Worm (Caenorhabditis elegans) whole organism, late embryonic: ENCODE results near the gene F46C8.1.

Experiments
- C08G9.2 ChIP-seq: sonication (generic microtip); optimal IDR thresholded peaks from 2 replicates; lab custom pipeline; 2016; ENCODE audit warnings: mild to moderate bottlenecking, missing genetic modification characterization, moderate library complexity, missing compliant biosample characterization
- C38D4.7 ChIP-seq: fragments of 200-800 bp; sonication (Bioruptor generic); optimal IDR thresholded peaks from 2 replicates; lab custom pipeline; 2018; ENCODE audit warnings: mild to moderate bottlenecking, missing genetic modification characterization, moderate library complexity, missing compliant biosample characterization
- F13H6.1 ChIP-seq: sonication (generic microtip); optimal IDR thresholded peaks from 2 replicates; lab custom pipeline; 2016; ENCODE audit warnings: missing genetic modification characterization, missing compliant biosample characterization
- K02D7.2 ChIP-seq: sonication (generic microtip); optimal IDR thresholded peaks from 2 replicates; lab custom pipeline; 2017; ENCODE audit warnings: mild to moderate bottlenecking, missing genetic modification characterization, missing compliant biosample characterization
- Y22D7AL.16 ChIP-seq: sonication (generic microtip); optimal IDR thresholded peaks from 2 replicates; lab custom pipeline; 2016; ENCODE audit warnings: missing genetic modification characterization, missing compliant biosample characterization
- ahr-1 ChIP-seq: sonication (generic microtip); optimal IDR thresholded peaks from 2 replicates; lab custom pipeline; 2016; ENCODE audit warnings: missing genetic modification characterization, missing compliant biosample characterization
- ceh-2 ChIP-seq: sonication (generic microtip); optimal IDR thresholded peaks from 2 replicates; lab custom pipeline; 2016; ENCODE audit warnings: missing genotype, missing genetic modification characterization, missing compliant biosample characterization
- ceh-24 ChIP-seq: sonication (generic microtip); optimal IDR thresholded peaks from 2 replicates; lab custom pipeline; 2016; ENCODE audit warnings: mild to moderate bottlenecking, missing genetic modification characterization, missing compliant biosample characterization
- ceh-31 ChIP-seq: sonication (generic microtip); optimal IDR thresholded peaks from 2 replicates; lab custom pipeline; 2016; ENCODE audit warnings: missing genetic modification characterization, missing compliant biosample characterization
- ceh-34 ChIP-seq: sonication (generic microtip); optimal IDR thresholded peaks from 2 replicates; lab custom pipeline; 2016; ENCODE audit warnings: mild to moderate bottlenecking, missing genetic modification characterization, missing compliant biosample characterization
- ceh-48 ChIP-seq: sonication (generic microtip); optimal IDR thresholded peaks from 2 replicates; lab custom pipeline; 2016; ENCODE audit warnings: missing genetic modification characterization, inconsistent platforms, missing compliant biosample characterization
- dve-1 ChIP-seq: sonication (generic microtip); optimal IDR thresholded peaks from 2 replicates; lab custom pipeline; 2017; ENCODE audit warnings: antibody characterized with exemption, mild to moderate bottlenecking, missing genetic modification characterization, missing compliant biosample characterization
- elt-2 ChIP-seq: sonication (generic microtip); optimal IDR thresholded peaks from 2 replicates; lab custom pipeline; 2016; ENCODE audit warnings: missing genetic modification reagents, missing genetic modification characterization, missing compliant biosample characterization
- elt-4 ChIP-seq: sonication (generic microtip); optimal IDR thresholded peaks from 2 replicates; lab custom pipeline; 2016; ENCODE audit warnings: missing genetic modification characterization, missing compliant biosample characterization
- ets-4 ChIP-seq: sonication (generic microtip); optimal IDR thresholded peaks from 2 replicates; lab custom pipeline; 2016; ENCODE audit warnings: missing genetic modification characterization, missing compliant biosample characterization
- eyg-1 ChIP-seq: sonication (generic microtip); optimal IDR thresholded peaks from 2 replicates; lab custom pipeline; 2016; ENCODE audit warnings: missing genotype, missing genetic modification characterization, missing compliant biosample characterization
- fax-1 ChIP-seq: sonication (generic microtip); optimal IDR thresholded peaks from 2 replicates; lab custom pipeline; 2016; ENCODE audit warnings: missing genotype, missing genetic modification characterization, missing compliant biosample characterization
- fkh-6 ChIP-seq: sonication (generic microtip); optimal IDR thresholded peaks from 2 replicates; lab custom pipeline; 2016; ENCODE audit warnings: missing genetic modification characterization, missing compliant biosample characterization
- gmeb-2 ChIP-seq: sonication (generic microtip); optimal IDR thresholded peaks from 2 replicates; lab custom pipeline; 2016; ENCODE audit warnings: missing genetic modification characterization, inconsistent platforms, missing compliant biosample characterization
- hlh-13 ChIP-seq: fragments of 200-800 bp; sonication (Bioruptor generic); optimal IDR thresholded peaks from 2 replicates; lab custom pipeline; 2018; ENCODE audit warnings: mild to moderate bottlenecking, missing genetic modification characterization, missing compliant biosample characterization
- hlh-30 ChIP-seq: sonication (generic microtip); optimal IDR thresholded peaks from 2 replicates; lab custom pipeline; 2017; ENCODE audit warnings: antibody characterized with exemption, missing genetic modification characterization, missing compliant biosample characterization; ENCODE audit not compliant: insufficient read depth
- hlh-8 ChIP-seq: sonication (generic microtip); optimal IDR thresholded peaks from 2 replicates; lab custom pipeline; 2016; ENCODE audit warnings: missing genotype, missing genetic modification characterization, missing compliant biosample characterization
- lin-11 ChIP-seq: fragments of 200-800 bp; sonication (Bioruptor generic); optimal IDR thresholded peaks from 2 replicates; lab custom pipeline; 2018; ENCODE audit warnings: mild to moderate bottlenecking, missing genetic modification characterization, missing compliant biosample characterization
- mec-3 ChIP-seq: sonication (generic microtip); optimal IDR thresholded peaks from 2 replicates; lab custom pipeline; 2016; ENCODE audit warnings: borderline replicate concordance, missing genetic modification characterization, missing compliant biosample characterization
- nhr-11 ChIP-seq: fragments of 150-350 bp; optimal IDR thresholded peaks from 2 replicates; lab custom pipeline; 2014; ENCODE audit warnings: missing biosample characterization, missing genetic modification characterization
- npax-4 ChIP-seq: sonication (generic microtip); optimal IDR thresholded peaks from 2 replicates; lab custom pipeline; 2016; ENCODE audit warnings: missing genetic modification characterization, missing compliant biosample characterization
- odd-2 ChIP-seq: sonication (generic microtip); optimal IDR thresholded peaks from 2 replicates; lab custom pipeline; 2017; ENCODE audit warnings: antibody characterized with exemption, mild to moderate bottlenecking, missing genetic modification characterization, missing compliant biosample characterization
- pag-3 ChIP-seq: sonication (generic microtip); optimal IDR thresholded peaks from 2 replicates; lab custom pipeline; 2016; ENCODE audit warnings: missing compliant biosample characterization, missing genetic modification characterization, borderline replicate concordance
- pat-9 ChIP-seq: fragments of 200-800 bp; sonication (Bioruptor generic); optimal IDR thresholded peaks from 2 replicates; lab custom pipeline; 2018; ENCODE audit warnings: mild to moderate bottlenecking, missing genetic modification characterization, moderate library complexity, missing compliant biosample characterization
- pax-1 ChIP-seq: fragments of 150-350 bp; optimal IDR thresholded peaks from 2 replicates; lab custom pipeline; 2014; ENCODE audit warnings: missing biosample characterization, missing genetic modification characterization
- pha-2 ChIP-seq: sonication (generic microtip); optimal IDR thresholded peaks from 2 replicates; lab custom pipeline; 2017; ENCODE audit warnings: mild to moderate bottlenecking, missing genetic modification characterization, missing compliant biosample characterization
- pha-4 ChIP-seq: fragments of 150-350 bp; optimal IDR thresholded peaks from 2 replicates; lab custom pipeline; 2018; ENCODE audit warnings: missing biosample characterization, missing genetic modification reagents, missing genetic modification characterization
- pqm-1 ChIP-seq: sonication (generic microtip); optimal IDR thresholded peaks from 2 replicates; lab custom pipeline; 2016; ENCODE audit warnings: missing genetic modification characterization, missing compliant biosample characterization
- ref-2 ChIP-seq: sonication (generic microtip); optimal IDR thresholded peaks from 2 replicates; lab custom pipeline; 2016; ENCODE audit warnings: missing genetic modification characterization, missing compliant biosample characterization
- sdc-2 ChIP-seq: sonication (generic microtip); optimal IDR thresholded peaks from 2 replicates; lab custom pipeline; 2016; ENCODE audit warnings: missing genotype, missing genetic modification characterization, missing compliant biosample characterization
- syd-9 ChIP-seq: sonication (generic microtip); optimal IDR thresholded peaks from 2 replicates; lab custom pipeline; 2016; ENCODE audit warnings: mild to moderate bottlenecking, missing genetic modification characterization, moderate library complexity, missing compliant biosample characterization
- tbx-2 ChIP-seq: sonication (generic microtip); optimal IDR thresholded peaks from 2 replicates; lab custom pipeline; 2016; ENCODE audit warnings: missing genetic modification characterization, missing compliant biosample characterization
- unc-42 ChIP-seq: sonication (generic microtip); optimal IDR thresholded peaks from 2 replicates; lab custom pipeline; 2016; ENCODE audit warnings: missing genotype, missing genetic modification characterization, missing compliant biosample characterization
- unc-86 ChIP-seq: sonication (generic microtip); optimal IDR thresholded peaks from 2 replicates; lab custom pipeline; 2016; ENCODE audit warnings: missing genetic modification characterization, missing compliant biosample characterization
- zip-5 ChIP-seq: sonication (generic microtip); optimal IDR thresholded peaks from 2 replicates; lab custom pipeline; 2016; ENCODE audit warnings: missing genetic modification characterization, missing compliant biosample characterization

F46C8.1 gene

ce11 chrX:7569685-7570518 is 21.6 kb downstream of the F46C8.1 start, which contains the start of gene apy-1:
Gene apy-1, minus strand, starts transcription at chrX:7569722.
- TF ChIP-seq elt-2 (tag; lab: Kevin White, UChicago) (peak; percentile 79), hlh-30 (tag; lab: Kevin White, UChicago) (no peak), C08G9.2 (tag; lab: Kevin White, UChicago) (peak; percentile 31), ceh-34 (tag; lab: Kevin White, UChicago) (peak; percentile 5), pax-1 (tag; lab: Kevin White, UChicago) (no peak), tbx-2 (tag; lab: Kevin White, UChicago) (peak; percentile 54), fkh-6 (tag; lab: Kevin White, UChicago) (peak; percentile 23), ets-4 (tag; lab: Kevin White, UChicago) (peak; percentile 41), pha-4 (tag; lab: Kevin White, UChicago) (no peak), fax-1 (tag; lab: Kevin White, UChicago) (peak; percentile 28), syd-9 (tag; lab: Kevin White, UChicago) (no peak), ceh-31 (tag; lab: Kevin White, UChicago) (peak; percentile 75), hlh-8 (tag; lab: Kevin White, UChicago) (peak; percentile 15), ceh-24 (tag; lab: Kevin White, UChicago) (no peak), ref-2 (tag; lab: Kevin White, UChicago) (peak; percentile 34), pqm-1 (tag; lab: Kevin White, UChicago) (no peak), zip-5 (peak; percentile 58), Y22D7AL.16 (tag; lab: Kevin White, UChicago) (no peak), unc-86 (no peak), unc-42 (tag; lab: Kevin White, UChicago) (peak; percentile 76), ceh-2 (peak; percentile 73)
- TF ChIP-seq, all 69 proteins: peak for 13

ce11 chrX:7572057-7572456 is 23.8 kb downstream of the F46C8.1 start, which contains the start of gene pcyt-1:
Gene pcyt-1, plus strand, starts transcription at chrX:7572357.
- TF ChIP-seq pat-9 (tag; lab: Kevin White, UChicago) (no peak), ceh-48 (tag; lab: Kevin White, UChicago) (no peak), unc-86 (no peak), lin-11 (tag; lab: Kevin White, UChicago) (no peak), fax-1 (tag; lab: Kevin White, UChicago) (no peak), nhr-11 (tag; lab: Kevin White, UChicago) (no peak), ahr-1 (tag; lab: Kevin White, UChicago) (no peak), dve-1 (no peak), gmeb-2 (no peak), hlh-13 (no peak)
- TF ChIP-seq, all 69 proteins: peak for 0

ce11 chrX:7573172-7573571 is 24.9 kb downstream of the F46C8.1 start:
- TF ChIP-seq elt-4 (tag; lab: Kevin White, UChicago), result no peak
- TF ChIP-seq pha-2 (tag; lab: Kevin White, UChicago), result no peak
- TF ChIP-seq unc-42 (tag; lab: Kevin White, UChicago), result no peak
- no peak for TF ChIP-seq sdc-2 (tag; lab: Kevin White, UChicago)
- no peak for TF ChIP-seq mec-3 (tag; lab: Kevin White, UChicago)
- no peak for TF ChIP-seq pqm-1 (tag; lab: Kevin White, UChicago)
- TF ChIP-seq lin-11 (tag; lab: Kevin White, UChicago), result no peak
- TF ChIP-seq F13H6.1 (tag; lab: Kevin White, UChicago), result no peak
- TF ChIP-seq pag-3, result no peak
- TF ChIP-seq npax-4 (tag; lab: Kevin White, UChicago), result no peak
- no peak for TF ChIP-seq eyg-1
- TF ChIP-seq K02D7.2 (tag; lab: Kevin White, UChicago), result no peak
- TF ChIP-seq tbx-2 (tag; lab: Kevin White, UChicago), result no peak
- TF ChIP-seq pat-9 (tag; lab: Kevin White, UChicago), result no peak
- no peak for TF ChIP-seq C38D4.7 (GFP tag; lab: Kevin White, UChicago)
- TF ChIP-seq odd-2 (tag; lab: Kevin White, UChicago), result no peak
